Fruit fly (Drosophila melanogaster) whole organism, embryonic: Measurements from ENCODE around the gene GstO3.

Source experiments
- ATbp ChIP-seq: fragments of 200-800 bp; sonication (Bioruptor generic); optimal IDR thresholded peaks from 2 replicates; lab custom pipeline; 2017; ENCODE audit warnings: missing biosample characterization, mild to moderate bottlenecking, missing genetic modification characterization, missing genetic modification reagents
- CG1024 ChIP-seq: fragments of 200-800 bp; sonication (Bioruptor generic); IDR thresholded peaks from 2 replicates; pipeline ENCODE4 v1.3.6; 2022; ENCODE audit warnings: missing biosample characterization, missing genetic modification characterization
- CG10979 ChIP-seq: fragments of 200-800 bp; sonication (Bioruptor generic); optimal IDR thresholded peaks from 2 replicates; lab custom pipeline; 2018; ENCODE audit warnings: missing biosample characterization, mild to moderate bottlenecking, missing genetic modification characterization, moderate library complexity
- CG11093 ChIP-seq: fragments of 200-800 bp; sonication (Bioruptor generic); IDR thresholded peaks from 3 replicates; pipeline ENCODE4 v1.3.6; 2022; ENCODE audit warnings: missing biosample characterization, missing genetic modification characterization
- CG1233 ChIP-seq: fragments of 200-800 bp; sonication (Bioruptor generic); optimal IDR thresholded peaks from 4 replicates; lab custom pipeline; 2018; ENCODE audit warnings: missing biosample characterization, mild to moderate bottlenecking, missing genetic modification characterization
- CG12391 ChIP-seq: fragments of 200-800 bp; sonication (Bioruptor generic); optimal IDR thresholded peaks from 3 replicates; lab custom pipeline; 2018; ENCODE audit warnings: missing biosample characterization, mild to moderate bottlenecking, missing genetic modification characterization, moderate library complexity
- CG14710 ChIP-seq: fragments of 200-800 bp; sonication (Bioruptor generic); optimal IDR thresholded peaks from 3 replicates; lab custom pipeline; 2019; ENCODE audit warnings: missing biosample characterization, mild to moderate bottlenecking, missing genetic modification characterization, moderate library complexity
- CG17829 ChIP-seq: fragments of 200-800 bp; optimal IDR thresholded peaks from 2 replicates; lab custom pipeline; 2019; ENCODE audit warnings: missing biosample characterization, mild to moderate bottlenecking, missing genetic modification characterization, moderate library complexity
- CG1832 ChIP-seq: fragments of 200-800 bp; sonication (Bioruptor generic); optimal IDR thresholded peaks from 2 replicates; lab custom pipeline; 2017; ENCODE audit warnings: missing biosample characterization, mild to moderate bottlenecking, missing genetic modification characterization, inconsistent platforms
- CG30403 ChIP-seq: fragments of 200-800 bp; sonication (Bioruptor generic); optimal IDR thresholded peaks from 3 replicates; lab custom pipeline; 2016; ENCODE audit warnings: missing biosample characterization, missing genetic modification characterization
- CG31441 ChIP-seq: fragments of 200-800 bp; sonication (Bioruptor generic); IDR thresholded peaks from 2 replicates; pipeline ENCODE4 v1.3.6; 2022; ENCODE audit warnings: missing biosample characterization, missing genetic modification characterization
- CG33557 ChIP-seq: fragments of 200-800 bp; sonication (Bioruptor generic); optimal IDR thresholded peaks from 2 replicates; lab custom pipeline; 2019; ENCODE audit warnings: missing biosample characterization, mild to moderate bottlenecking, missing genetic modification characterization, moderate library complexity
- CG4360 ChIP-seq: fragments of 200-800 bp; sonication (Bioruptor generic); IDR thresholded peaks from 2 replicates; pipeline ENCODE4 v1.3.6; 2022; ENCODE audit warnings: missing biosample characterization, missing genetic modification characterization
- CG43689 ChIP-seq: fragments of 200-800 bp; sonication (Bioruptor generic); IDR thresholded peaks from 2 replicates; pipeline ENCODE4 v1.3.6; 2022; ENCODE audit warnings: missing biosample characterization, missing genetic modification characterization
- CG4730 ChIP-seq: fragments of 200-800 bp; sonication (Bioruptor generic); IDR thresholded peaks from 2 replicates; pipeline ENCODE4 v1.3.6; 2022; ENCODE audit warnings: missing biosample characterization, missing genetic modification characterization
- CG7556 ChIP-seq: fragments of 200-800 bp; sonication (Bioruptor generic); optimal IDR thresholded peaks from 2 replicates; lab custom pipeline; 2017; ENCODE audit warnings: missing biosample characterization, mild to moderate bottlenecking, missing genetic modification characterization
- CG8388 ChIP-seq: fragments of 200-800 bp; sonication (Bioruptor generic); optimal IDR thresholded peaks from 2 replicates; lab custom pipeline; 2019; ENCODE audit warnings: missing biosample characterization, mild to moderate bottlenecking, missing genetic modification characterization, moderate library complexity
- D ChIP-seq, 2 experiments: fragments of 200-800 bp in 1 of 2; fragments of >200 bp in 1 of 2; sonication (Bioruptor generic) in 1 of 2; optimal IDR thresholded peaks; 2 replicates in 1 of 2; 3 replicates in 1 of 2; lab custom pipeline; 2017; ENCODE audit warnings: mild to moderate bottlenecking in 1 of 2, missing biosample characterization in 1 of 2, missing genetic modification characterization in 1 of 2, missing genetic modification reagents in 1 of 2
- D19A ChIP-seq: fragments of 200-800 bp; optimal IDR thresholded peaks from 3 replicates; lab custom pipeline; 2019; ENCODE audit warnings: missing biosample characterization, mild to moderate bottlenecking, missing genetic modification characterization, moderate library complexity
- E2f2 ChIP-seq: fragments of 200-800 bp; sonication (Bioruptor generic); IDR thresholded peaks from 2 replicates; pipeline ENCODE4 v1.3.6; 2022; ENCODE audit warnings: missing biosample characterization, missing genetic modification characterization
- ERR ChIP-seq: fragments of 200-800 bp; sonication (Bioruptor generic); optimal IDR thresholded peaks from 2 replicates; lab custom pipeline; 2016; ENCODE audit warnings: missing biosample characterization, missing genetic modification characterization
- HLHmδ ChIP-seq: fragments of 200-800 bp; sonication (Bioruptor generic); optimal IDR thresholded peaks from 2 replicates; lab custom pipeline; 2018; ENCODE audit warnings: missing biosample characterization, mild to moderate bottlenecking, missing genetic modification characterization, moderate library complexity
- Hr51 ChIP-seq, 2 experiments: fragments of 200-800 bp; sonication (Bioruptor generic); optimal IDR thresholded peaks; 2 replicates in 1 of 2; 3 replicates in 1 of 2; lab custom pipeline; 2016 to 2018; ENCODE audit warnings: missing biosample characterization in 2 of 2, missing genetic modification characterization in 2 of 2, mild to moderate bottlenecking in 1 of 2, moderate library complexity in 1 of 2
- Jarid2 ChIP-seq: fragments of 200-800 bp; sonication (Bioruptor generic); optimal IDR thresholded peaks from 3 replicates; lab custom pipeline; 2017; ENCODE audit warnings: mild to moderate bottlenecking, missing biosample characterization, missing genetic modification reagents, missing genetic modification characterization
- Med ChIP-seq: fragments of 200-800 bp; sonication (Bioruptor generic); peaks from one replicate; lab custom pipeline; 2016; ENCODE audit warnings: missing biosample characterization, missing genetic modification characterization, mild to moderate bottlenecking, inconsistent platforms, moderate library complexity
- Nf-YB ChIP-seq: fragments of 200-800 bp; sonication (Bioruptor generic); optimal IDR thresholded peaks from 3 replicates; lab custom pipeline; 2019; ENCODE audit warnings: missing biosample characterization, mild to moderate bottlenecking, missing genetic modification characterization, moderate library complexity
- PHDP ChIP-seq: fragments of 200-800 bp; sonication (Bioruptor generic); optimal IDR thresholded peaks from 3 replicates; lab custom pipeline; 2018; ENCODE audit warnings: missing biosample characterization, mild to moderate bottlenecking, missing genetic modification characterization, moderate library complexity
- Six4 ChIP-seq: fragments of 200-800 bp; sonication (Bioruptor generic); optimal IDR thresholded peaks from 2 replicates; lab custom pipeline; 2016; ENCODE audit warnings: missing biosample characterization, missing genetic modification characterization
- Spps ChIP-seq: fragments of 200-800 bp; sonication (Bioruptor generic); optimal IDR thresholded peaks from 2 replicates; lab custom pipeline; 2018; ENCODE audit warnings: missing biosample characterization, mild to moderate bottlenecking, missing genetic modification characterization
- Ssrp ChIP-seq: fragments of 200-800 bp; sonication (Bioruptor generic); optimal IDR thresholded peaks from 2 replicates; lab custom pipeline; 2018; ENCODE audit warnings: missing biosample characterization, mild to moderate bottlenecking, missing genetic modification characterization, moderate library complexity
- Xbp1 ChIP-seq: fragments of 200-800 bp; sonication (Bioruptor generic); optimal IDR thresholded peaks from 3 replicates; lab custom pipeline; 2016; ENCODE audit warnings: missing biosample characterization, mild to moderate bottlenecking, missing genetic modification characterization
- amos ChIP-seq: fragments of 200-800 bp; sonication (Bioruptor generic); IDR thresholded peaks from 2 replicates; pipeline ENCODE4 v1.3.6; 2022; ENCODE audit warnings: missing biosample characterization, missing genetic modification characterization; ENCODE audit not compliant: partially characterized antibody
- bsh ChIP-seq, 2 experiments: fragments of 200-800 bp; sonication (Bioruptor generic); optimal IDR thresholded peaks; 2 replicates each; lab custom pipeline; 2017 to 2018; ENCODE audit warnings: mild to moderate bottlenecking in 2 of 2, missing biosample characterization in 2 of 2, missing genetic modification characterization in 2 of 2, moderate library complexity in 1 of 2
- cwo ChIP-seq: fragments of 200-800 bp; sonication (Bioruptor generic); optimal IDR thresholded peaks from 3 replicates; lab custom pipeline; 2017; ENCODE audit warnings: missing biosample characterization, missing genetic modification characterization, mild to moderate bottlenecking, moderate library complexity, missing genetic modification reagents
- dmrt11E ChIP-seq: fragments of 200-800 bp; sonication (Bioruptor generic); optimal IDR thresholded peaks from 3 replicates; lab custom pipeline; 2018; ENCODE audit warnings: missing biosample characterization, mild to moderate bottlenecking, missing genetic modification characterization, moderate library complexity
- gem ChIP-seq: fragments of 200-800 bp; sonication (Bioruptor generic); optimal IDR thresholded peaks from 2 replicates; lab custom pipeline; 2019; ENCODE audit warnings: missing biosample characterization, mild to moderate bottlenecking, missing genetic modification characterization, moderate library complexity
- grau ChIP-seq: fragments of 200-800 bp; optimal IDR thresholded peaks from 3 replicates; lab custom pipeline; 2019; ENCODE audit warnings: missing biosample characterization, mild to moderate bottlenecking, missing genetic modification characterization, moderate library complexity
- hkb ChIP-seq, 2 experiments: fragments of 200-800 bp in 1 of 2; fragments of >200 bp in 1 of 2; sonication (Bioruptor generic) in 1 of 2; IDR thresholded peaks in 1 of 2; optimal IDR thresholded peaks in 1 of 2; 2 replicates each; pipeline versions ENCODE4 v1.3.6 to Lab custom; 2017 to 2022; ENCODE audit warnings: missing biosample characterization in 1 of 2, missing genetic modification characterization in 1 of 2
- insv ChIP-seq, 2 experiments: fragments of 200-800 bp; sonication (Bioruptor generic); optimal IDR thresholded peaks; 3 replicates each; lab custom pipeline; 2016 to 2018; ENCODE audit warnings: missing biosample characterization in 2 of 2, missing genetic modification characterization in 2 of 2
- maf-S ChIP-seq: fragments of 200-800 bp; sonication (Bioruptor generic); optimal IDR thresholded peaks from 2 replicates; lab custom pipeline; 2016; ENCODE audit warnings: missing biosample characterization, missing genetic modification characterization
- pho ChIP-seq: fragments of 200-800 bp; sonication (Bioruptor generic); optimal IDR thresholded peaks from 2 replicates; lab custom pipeline; 2016; ENCODE audit warnings: missing biosample characterization, missing genetic modification characterization
- row ChIP-seq: fragments of 200-800 bp; sonication (Bioruptor generic); IDR thresholded peaks from 3 replicates; pipeline ENCODE4 v1.3.6; 2022; ENCODE audit warnings: missing biosample characterization, missing genetic modification characterization
- scrt ChIP-seq: fragments of 200-800 bp; sonication (Bioruptor generic); optimal IDR thresholded peaks from 2 replicates; lab custom pipeline; 2018; ENCODE audit warnings: missing biosample characterization, mild to moderate bottlenecking, missing genetic modification characterization, moderate library complexity
- sob ChIP-seq: fragments of 200-800 bp; sonication (Bioruptor generic); IDR thresholded peaks from 2 replicates; pipeline ENCODE4 v1.3.6; 2022; ENCODE audit warnings: missing biosample characterization, missing genetic modification characterization
- sug ChIP-seq: fragments of 200-800 bp; optimal IDR thresholded peaks from 2 replicates; lab custom pipeline; 2019; ENCODE audit warnings: missing biosample characterization, mild to moderate bottlenecking, missing genetic modification characterization, moderate library complexity
- ttk ChIP-seq: fragments of 200-800 bp; sonication (Bioruptor generic); IDR thresholded peaks from 2 replicates; pipeline ENCODE4 v2.1.2; 2022; ENCODE audit warnings: missing biosample characterization, missing genetic modification characterization
- unpg ChIP-seq: fragments of 200-800 bp; sonication (Bioruptor generic); optimal IDR thresholded peaks from 3 replicates; lab custom pipeline; 2018; ENCODE audit warnings: missing biosample characterization, mild to moderate bottlenecking, missing genetic modification characterization, moderate library complexity
- zf30C ChIP-seq: fragments of 200-800 bp; sonication (Bioruptor generic); optimal IDR thresholded peaks from 3 replicates; lab custom pipeline; 2018; ENCODE audit warnings: missing biosample characterization, mild to moderate bottlenecking, missing genetic modification characterization

The GstO3 gene

dm6 chr3L:8542213-8542612 lies 23.5 kb downstream of the GstO3 start:
- 0 out of 2 replicates have a peak, but pooled peaks have one; percentile 32 for TF ChIP-seq CG31441 (GFP tag; lab: Robert Waterston, UW)
- no peak for TF ChIP-seq sob (GFP tag; lab: Robert Waterston, UW)
- no peak for TF ChIP-seq CG11093 (GFP tag; lab: Robert Waterston, UW)
- peak; percentile 6 for TF ChIP-seq ATbp (GFP tag; lab: Kevin White, UChicago)
- TF ChIP-seq CG10979: peak; percentile 42
- no peak for TF ChIP-seq hkb (optimal IDR thresholded peaks at IDR 0.05; lab: Kevin White, UChicago)
- TF ChIP-seq hkb (GFP tag; IDR thresholded peaks at IDR 0.05; lab: Robert Waterston, UW): no peak
- TF ChIP-seq cwo (GFP tag; lab: Kevin White, UChicago): no peak
- no peak for TF ChIP-seq CG4730 (GFP tag; lab: Robert Waterston, UW)
- TF ChIP-seq CG43689 (GFP tag; lab: Robert Waterston, UW): no peak
- TF ChIP-seq Six4 (GFP tag; lab: Kevin White, UChicago): no peak
- TF ChIP-seq CG17829 (tag; lab: Kevin White, UChicago): peak; percentile 20
- TF ChIP-seq HLHmδ (GFP tag; lab: Kevin White, UChicago): no peak
- TF ChIP-seq pho (GFP tag; lab: Kevin White, UChicago): no peak
- TF ChIP-seq row (GFP tag; lab: Robert Waterston, UW): peak; percentile 46
- TF ChIP-seq insv (GFP tag; optimal IDR thresholded peaks at IDR 0.05; lab: Kevin White, UChicago): no peak
- peak; percentile 32 for TF ChIP-seq grau
- peak; percentile 10 for TF ChIP-seq Ssrp (tag; lab: Kevin White, UChicago)
- peak; percentile 4 for TF ChIP-seq zf30C (GFP tag; lab: Kevin White, UChicago)
- TF ChIP-seq Nf-YB (GFP tag; lab: Kevin White, UChicago): no peak
- peak in 1 of 2 experiments; percentile 27 for TF ChIP-seq Hr51 (GFP tag; optimal IDR thresholded peaks at IDR 0.05; lab: Kevin White, UChicago)
- peak; percentile 17 for TF ChIP-seq CG30403
- TF ChIP-seq PHDP (tag; lab: Kevin White, UChicago): peak; percentile 11
- TF ChIP-seq maf-S (GFP tag; lab: Kevin White, UChicago): no peak
- TF ChIP-seq Med: peak; percentile 72
- TF ChIP-seq Spps (tag; lab: Kevin White, UChicago): no peak
- peak; percentile 25 for TF ChIP-seq unpg (GFP tag; lab: Kevin White, UChicago)
- TF ChIP-seq gem (tag; lab: Kevin White, UChicago): peak; percentile 55
- TF ChIP-seq CG1832 (GFP tag; lab: Kevin White, UChicago): no peak
- TF ChIP-seq CG1233: no peak
- no peak for TF ChIP-seq amos (GFP tag; lab: Robert Waterston, UW)
- TF ChIP-seq Xbp1 (GFP tag; lab: Kevin White, UChicago): peak; percentile 12
- TF ChIP-seq D19A (tag; lab: Kevin White, UChicago): peak; percentile 6
- no peak for TF ChIP-seq scrt (GFP tag; lab: Kevin White, UChicago)
- TF ChIP-seq ERR (GFP tag; lab: Kevin White, UChicago): no peak
- peak; percentile 23 for TF ChIP-seq CG14710
- TF ChIP-seq CG12391 (tag; lab: Kevin White, UChicago): peak; percentile 32
- no peak for TF ChIP-seq D (optimal IDR thresholded peaks at IDR 0.05; lab: Kevin White, UChicago)
- peak; percentile 13 for TF ChIP-seq D (GFP tag; optimal IDR thresholded peaks at IDR 0.05; lab: Kevin White, UChicago)
- no peak for TF ChIP-seq CG4360 (GFP tag; lab: Robert Waterston, UW)
- TF ChIP-seq CG8388 (GFP tag; lab: Kevin White, UChicago): peak; percentile 18
- TF ChIP-seq CG33557: no peak
- peak; percentile 24; the same call in 1 of the 2 replicates for TF ChIP-seq E2f2 (GFP tag; lab: Robert Waterston, UW)
- TF ChIP-seq CG1024 (GFP tag; lab: Robert Waterston, UW): no peak
- TF ChIP-seq bsh (GFP tag; optimal IDR thresholded peaks at IDR 0.05; lab: Kevin White, UChicago): peak in 1 of 2 experiments; percentile 48
- TF ChIP-seq sug (tag; lab: Kevin White, UChicago): no peak
- peak; percentile 7 for TF ChIP-seq CG7556
- no peak for TF ChIP-seq ttk (GFP tag; lab: Robert Waterston, UW)
- TF ChIP-seq dmrt11E (tag; lab: Kevin White, UChicago): peak; percentile 49
- TF ChIP-seq Jarid2 (GFP tag; lab: Kevin White, UChicago): no peak
